Worm (Caenorhabditis elegans) whole organism, L3 larva: ENCODE data around the gene gst-19.

Experiments used
- R02D3.7 ChIP-seq: fragments of 150-350 bp; optimal IDR thresholded peaks from 2 replicates; lab custom pipeline; 2014; ENCODE audit warnings: missing biosample characterization, missing genetic modification characterization
- ama-1 ChIP-seq: fragments of 150-350 bp; optimal IDR thresholded peaks from 2 replicates; lab custom pipeline; 2018
- ceh-28 ChIP-seq: fragments of 150-350 bp; optimal IDR thresholded peaks from 2 replicates; lab custom pipeline; 2014; ENCODE audit warnings: missing biosample characterization, missing genetic modification reagents, missing genetic modification characterization
- ceh-9 ChIP-seq: sonication (generic microtip); optimal IDR thresholded peaks from 2 replicates; lab custom pipeline; 2018; ENCODE audit warnings: missing biosample characterization, missing genetic modification characterization
- daf-12 ChIP-seq: fragments of 150-350 bp; optimal IDR thresholded peaks from 2 replicates; lab custom pipeline; 2014; ENCODE audit warnings: missing biosample characterization, missing genetic modification reagents, missing genetic modification characterization
- egl-5 ChIP-seq: fragments of 150-350 bp; optimal IDR thresholded peaks from 2 replicates; lab custom pipeline; 2017; ENCODE audit warnings: missing biosample characterization, missing genetic modification reagents, missing genetic modification characterization, inconsistent platforms
- elt-1 ChIP-seq: fragments of 150-350 bp; optimal IDR thresholded peaks from 2 replicates; lab custom pipeline; 2014; ENCODE audit warnings: missing biosample characterization, missing genetic modification characterization
- elt-2 ChIP-seq: sonication (generic microtip); optimal IDR thresholded peaks from 2 replicates; lab custom pipeline; 2016; ENCODE audit warnings: missing genetic modification reagents, mild to moderate bottlenecking, missing genetic modification characterization, missing compliant biosample characterization
- elt-3 ChIP-seq, 3 experiments: fragments of 150-350 bp in 1 of 3; sonication (generic microtip) in 2 of 3; optimal IDR thresholded peaks; 2 replicates in 2 of 3; 4 replicates in 1 of 3; lab custom pipeline; 2014 to 2017; ENCODE audit warnings: missing biosample characterization in 3 of 3, missing genetic modification characterization in 3 of 3
- fkh-10 ChIP-seq: sonication (generic microtip); optimal IDR thresholded peaks from 2 replicates; lab custom pipeline; 2017; ENCODE audit warnings: missing biosample characterization, missing genetic modification reagents, missing genetic modification characterization
- fos-1 ChIP-seq: fragments of 150-350 bp; optimal IDR thresholded peaks from 2 replicates; lab custom pipeline; 2014; ENCODE audit warnings: missing biosample characterization, missing genetic modification characterization
- hmg-11 ChIP-seq: sonication (generic microtip); optimal IDR thresholded peaks from 2 replicates; lab custom pipeline; 2016; ENCODE audit warnings: missing genetic modification characterization, missing compliant biosample characterization
- jun-1 ChIP-seq: fragments of 150-350 bp; optimal IDR thresholded peaks from 2 replicates; lab custom pipeline; 2014; ENCODE audit warnings: missing biosample characterization, missing genetic modification reagents, missing genetic modification characterization
- mml-1 ChIP-seq: fragments of 150-350 bp; sonication (generic microtip); optimal IDR thresholded peaks from 3 replicates; lab custom pipeline; 2014; ENCODE audit warnings: missing biosample characterization, missing genetic modification characterization
- nfya-1 ChIP-seq: sonication (generic microtip); optimal IDR thresholded peaks from 2 replicates; lab custom pipeline; 2017; ENCODE audit warnings: missing genetic modification characterization, mild to moderate bottlenecking, missing compliant biosample characterization, antibody characterized with exemption, moderate library complexity; ENCODE audit not compliant: insufficient read depth
- nhr-12 ChIP-seq: fragments of 150-350 bp; optimal IDR thresholded peaks from 2 replicates; lab custom pipeline; 2014; ENCODE audit warnings: missing biosample characterization, missing genetic modification characterization
- nhr-23 ChIP-seq: fragments of 150-350 bp; optimal IDR thresholded peaks from 2 replicates; lab custom pipeline; 2014; ENCODE audit warnings: missing biosample characterization, missing genetic modification reagents, missing genetic modification characterization
- nhr-237 ChIP-seq: fragments of 150-350 bp; optimal IDR thresholded peaks from 2 replicates; lab custom pipeline; 2014; ENCODE audit warnings: missing biosample characterization, missing genetic modification characterization
- nhr-25 ChIP-seq: sonication (generic microtip); optimal IDR thresholded peaks from 2 replicates; lab custom pipeline; 2017; ENCODE audit warnings: missing biosample characterization, missing genetic modification characterization
- nhr-43 ChIP-seq: sonication (generic microtip); optimal IDR thresholded peaks from 2 replicates; lab custom pipeline; 2016; ENCODE audit warnings: mild to moderate bottlenecking, missing genetic modification characterization, missing compliant biosample characterization; ENCODE audit not compliant: poor library complexity, severe bottlenecking
- nhr-67 ChIP-seq: fragments of 150-350 bp; optimal IDR thresholded peaks from 2 replicates; lab custom pipeline; 2014; ENCODE audit warnings: missing biosample characterization, missing genetic modification characterization
- pha-4 ChIP-seq: fragments of 150-350 bp; optimal IDR thresholded peaks from 2 replicates; lab custom pipeline; 2014; ENCODE audit warnings: missing biosample characterization, missing genetic modification reagents, missing genetic modification characterization
- pqm-1 ChIP-seq: fragments of 150-350 bp; optimal IDR thresholded peaks from 2 replicates; lab custom pipeline; 2017; ENCODE audit warnings: missing biosample characterization, missing genetic modification characterization, inconsistent platforms
- sea-2 ChIP-seq: fragments of 150-350 bp; sonication (generic microtip); optimal IDR thresholded peaks from 4 replicates; lab custom pipeline; 2014; ENCODE audit warnings: missing biosample characterization, missing genetic modification reagents, missing genetic modification characterization
- skn-1 ChIP-seq: fragments of 150-350 bp; optimal IDR thresholded peaks from 2 replicates; lab custom pipeline; 2014; ENCODE audit warnings: missing biosample characterization, missing genetic modification characterization
- snpc-4 ChIP-seq: fragments of 150-350 bp; optimal IDR thresholded peaks from 2 replicates; lab custom pipeline; 2014; ENCODE audit warnings: missing biosample characterization, missing genetic modification characterization
- tbx-2 ChIP-seq: sonication (generic microtip); optimal IDR thresholded peaks from 2 replicates; lab custom pipeline; 2016; ENCODE audit warnings: mild to moderate bottlenecking, missing genetic modification characterization, missing compliant biosample characterization
- unc-62 ChIP-seq: fragments of 150-350 bp; sonication (generic microtip); optimal IDR thresholded peaks from 4 replicates; lab custom pipeline; 2014; ENCODE audit warnings: missing biosample characterization, missing genetic modification reagents, missing genetic modification characterization
- zag-1 ChIP-seq: fragments of 150-350 bp; optimal IDR thresholded peaks from 2 replicates; lab custom pipeline; 2014; ENCODE audit warnings: missing biosample characterization, missing genetic modification characterization

gst-19 gene

ce11 chrII:13640210-13640609 is 13.3 kb upstream of the gst-19 start:
- TF ChIP-seq tbx-2 (no peak), pqm-1 (peak; percentile 1), nfya-1 (peak; percentile 52), elt-2 (tag; lab: Kevin White, UChicago) (peak; percentile 25), nhr-23 (tag; lab: Kevin White, UChicago) (peak; percentile 17), nhr-43 (tag; lab: Kevin White, UChicago) (no peak), hmg-11 (peak; percentile 30), pha-4 (tag; lab: Kevin White, UChicago) (peak; percentile 41)
- TF ChIP-seq, all 47 proteins: peak for 6

- TF ChIP-seq nhr-237 (tag; lab: Kevin White, UChicago) (no peak), elt-2 (tag; lab: Kevin White, UChicago) (peak; percentile 75), nhr-25 (tag; lab: Kevin White, UChicago) (peak; percentile 87), mml-1 (tag; lab: Kevin White, UChicago) (no peak), unc-62 (GFP tag; lab: Kevin White, UChicago) (no peak), nhr-67 (tag; lab: Kevin White, UChicago) (no peak), ceh-28 (tag; lab: Kevin White, UChicago) (peak; percentile 79), nhr-43 (tag; lab: Kevin White, UChicago) (peak; percentile 54), nhr-23 (tag; lab: Kevin White, UChicago) (peak; percentile 89), skn-1 (tag; lab: Kevin White, UChicago) (peak; percentile 17), snpc-4 (tag; lab: Kevin White, UChicago) (no peak), nfya-1 (peak; percentile 17), elt-1 (tag; lab: Kevin White, UChicago) (peak; percentile 97), pqm-1 (peak; percentile 76), jun-1 (tag; lab: Kevin White, UChicago) (no peak), elt-3 (tag; optimal IDR thresholded peaks at IDR 0.05; lab: Kevin White, UChicago) (peak in 1 of 3 experiments; percentile 5)
These were observed 11.6 kb upstream of the gst-19 start for ce11 chrII:13638576-13638975.

ce11 chrII:13637941-13638489 is 11.1 kb upstream of the gst-19 start, which contains the start of gene phdh-1:
Gene phdh-1, minus strand, starts transcription at chrII:13638480.
- TF ChIP-seq R02D3.7 (tag; lab: Kevin White, UChicago) (no peak), daf-12 (tag; lab: Kevin White, UChicago) (no peak), nhr-43 (tag; lab: Kevin White, UChicago) (peak; percentile 5)

- peak; percentile 27 for TF ChIP-seq ama-1
- TF ChIP-seq nhr-237 (tag; lab: Kevin White, UChicago), result no peak
These were observed 10.5 kb upstream of the gst-19 start for ce11 chrII:13637464-13637863.

- peak; percentile 29 for TF ChIP-seq nhr-23 (tag; lab: Kevin White, UChicago)
- TF ChIP-seq fos-1 (tag; lab: Kevin White, UChicago), result no peak
- no peak for TF ChIP-seq jun-1 (tag; lab: Kevin White, UChicago)
- peak; percentile 78 for TF ChIP-seq nhr-43 (tag; lab: Kevin White, UChicago)
- no peak for TF ChIP-seq fkh-10 (GFP tag; lab: Kevin White, UChicago)
These were observed 9.7 kb upstream of the gst-19 start for ce11 chrII:13636596-13636995.

ce11 chrII:13632238-13632637 is 5.3 kb upstream of the gst-19 start, which contains the start of gene tag-10:
Gene tag-10, plus strand, starts transcription at chrII:13632584.
- TF ChIP-seq elt-2 (tag; lab: Kevin White, UChicago), result peak; percentile 30
- no peak for TF ChIP-seq egl-5 (tag; lab: Kevin White, UChicago)
- no peak for TF ChIP-seq nhr-12 (tag; lab: Kevin White, UChicago)
- TF ChIP-seq sea-2 (GFP tag; lab: Kevin White, UChicago), result no peak
- TF ChIP-seq ceh-9, result no peak
- no peak for TF ChIP-seq skn-1 (tag; lab: Kevin White, UChicago)
- TF ChIP-seq jun-1 (tag; lab: Kevin White, UChicago), result no peak
- TF ChIP-seq elt-1 (tag; lab: Kevin White, UChicago), result peak; percentile 81
- no peak for TF ChIP-seq zag-1 (tag; lab: Kevin White, UChicago)
